Worm (Caenorhabditis elegans) whole organism, L4 larva: ENCODE data around the gene K03B4.6.

Source experiments
- D1046.2 ChIP-seq: fragments of 200-800 bp; sonication (Bioruptor generic); IDR thresholded peaks from 2 replicates; pipeline ENCODE4 v1.3.6; 2022; ENCODE audit warnings: missing genetic modification characterization, missing compliant biosample characterization
- F10B5.3 ChIP-seq: sonication (generic microtip); optimal IDR thresholded peaks from 2 replicates; lab custom pipeline; 2016; ENCODE audit warnings: mild to moderate bottlenecking, missing genetic modification characterization, missing compliant biosample characterization
- F26F4.8 ChIP-seq: fragments of 200-800 bp; sonication (Bioruptor generic); conservative IDR thresholded peaks from 2 replicates; pipeline ENCODE4 v1.3.6; 2022; ENCODE audit warnings: missing genetic modification characterization, missing compliant biosample characterization
- F44E2.7 ChIP-seq: fragments of 200-800 bp; sonication (Bioruptor generic); IDR thresholded peaks from 2 replicates; pipeline ENCODE4 v2.1.2; 2022; ENCODE audit warnings: missing genetic modification characterization, missing compliant biosample characterization
- Y105C5A.15 ChIP-seq: fragments of 200-800 bp; sonication (Bioruptor generic); IDR thresholded peaks from 2 replicates; pipeline ENCODE4 v1.3.6; 2022; ENCODE audit warnings: missing genetic modification characterization, missing compliant biosample characterization
- ZK337.2 ChIP-seq: fragments of 200-800 bp; sonication (Bioruptor generic); IDR thresholded peaks from 2 replicates; pipeline ENCODE4 v1.3.6; 2022; ENCODE audit warnings: missing genetic modification reagents, missing genetic modification characterization, missing compliant biosample characterization
- aha-1 ChIP-seq: fragments of 150-350 bp; peaks from one replicate; lab custom pipeline; 2014; ENCODE audit warnings: missing biosample characterization, missing genetic modification characterization
- ama-1 ChIP-seq: fragments of 150-350 bp; optimal IDR thresholded peaks from 2 replicates; lab custom pipeline; 2014; ENCODE audit warnings: inconsistent platforms, mixed read lengths
- arid-1 ChIP-seq: fragments of 200-800 bp; sonication (Bioruptor generic); conservative IDR thresholded peaks from 2 replicates; pipeline ENCODE4 v1.3.6; 2022; ENCODE audit warnings: missing genetic modification reagents, missing genetic modification characterization, missing compliant biosample characterization
- ceh-62 ChIP-seq: sonication (generic microtip); optimal IDR thresholded peaks from 2 replicates; lab custom pipeline; 2017; ENCODE audit warnings: missing biosample characterization, missing genetic modification characterization
- ctbp-1 ChIP-seq: fragments of 200-800 bp; sonication (Bioruptor generic); IDR thresholded peaks from 2 replicates; pipeline ENCODE4 v1.3.6; 2022; ENCODE audit warnings: missing genetic modification reagents, missing genetic modification characterization, missing compliant biosample characterization
- daf-12 ChIP-seq: fragments of 150-350 bp; optimal IDR thresholded peaks from 2 replicates; lab custom pipeline; 2014; ENCODE audit warnings: missing biosample characterization, missing genetic modification reagents, missing genetic modification characterization
- daf-19 ChIP-seq: fragments of 200-800 bp; sonication (Bioruptor generic); conservative IDR thresholded peaks from 2 replicates; pipeline ENCODE4 v1.3.6; 2022; ENCODE audit warnings: missing genetic modification characterization, missing compliant biosample characterization
- daf-8 ChIP-seq: fragments of 200-800 bp; sonication (Bioruptor generic); IDR thresholded peaks from 2 replicates; pipeline ENCODE4 v1.3.6; 2022; ENCODE audit warnings: missing genetic modification characterization, missing compliant biosample characterization
- duxl-1 ChIP-seq: sonication (generic microtip); optimal IDR thresholded peaks from 2 replicates; lab custom pipeline; 2016; ENCODE audit warnings: mild to moderate bottlenecking, missing genetic modification characterization, moderate library complexity, missing compliant biosample characterization; ENCODE audit not compliant: poor library complexity
- egl-43 ChIP-seq: fragments of 200-800 bp; sonication (Bioruptor generic); IDR thresholded peaks from 2 replicates; pipeline ENCODE4 v1.3.6; 2022; ENCODE audit warnings: missing genetic modification reagents, missing genetic modification characterization, missing compliant biosample characterization
- fkh-10 ChIP-seq: fragments of 150-350 bp; optimal IDR thresholded peaks from 2 replicates; lab custom pipeline; 2014; ENCODE audit warnings: missing biosample characterization, missing genetic modification reagents, missing genetic modification characterization
- gei-8 ChIP-seq: fragments of 200-800 bp; sonication (Bioruptor generic); optimal IDR thresholded peaks from 2 replicates; lab custom pipeline; 2018; ENCODE audit warnings: mild to moderate bottlenecking, missing genetic modification characterization, missing compliant biosample characterization
- hlh-11 ChIP-seq: fragments of 200-800 bp; sonication (Bioruptor generic); optimal IDR thresholded peaks from 2 replicates; lab custom pipeline; 2018; ENCODE audit warnings: mild to moderate bottlenecking, missing genetic modification characterization, missing compliant biosample characterization
- lin-15B ChIP-seq: fragments of 150-350 bp; sonication (generic microtip); optimal IDR thresholded peaks from 3 replicates; lab custom pipeline; 2014; ENCODE audit warnings: missing biosample characterization, missing genetic modification characterization
- lin-29 ChIP-seq: fragments of 200-800 bp; sonication (Bioruptor generic); IDR thresholded peaks from 2 replicates; pipeline ENCODE4 v1.3.6; 2022; ENCODE audit warnings: missing genetic modification reagents, missing genetic modification characterization, missing compliant biosample characterization
- lin-38 ChIP-seq: fragments of 200-800 bp; sonication (Bioruptor generic); IDR thresholded peaks from 2 replicates; pipeline ENCODE4 v1.3.6; 2022; ENCODE audit warnings: missing genetic modification reagents, missing genetic modification characterization, missing compliant biosample characterization
- lir-3 ChIP-seq: sonication (generic microtip); optimal IDR thresholded peaks from 2 replicates; lab custom pipeline; 2016; ENCODE audit warnings: mild to moderate bottlenecking, missing genetic modification characterization, missing compliant biosample characterization
- madf-5 ChIP-seq, 2 experiments: fragments of 200-800 bp; sonication (Bioruptor generic); IDR thresholded peaks; 2 replicates each; pipeline ENCODE4 v1.3.6; 2022; ENCODE audit warnings: missing compliant biosample characterization in 2 of 2, missing genetic modification characterization in 2 of 2
- mdt-29 ChIP-seq: fragments of 200-800 bp; sonication (Bioruptor generic); IDR thresholded peaks from 2 replicates; pipeline ENCODE4 v1.3.6; 2022; ENCODE audit warnings: missing genetic modification reagents, missing genetic modification characterization, missing compliant biosample characterization
- mep-1 ChIP-seq: fragments of 150-350 bp; sonication (generic microtip); optimal IDR thresholded peaks from 3 replicates; lab custom pipeline; 2014; ENCODE audit warnings: missing biosample characterization, missing genetic modification characterization
- mxl-2 ChIP-seq: fragments of 200-800 bp; sonication (Bioruptor generic); conservative IDR thresholded peaks from 2 replicates; pipeline ENCODE4 v1.3.6; 2022; ENCODE audit warnings: missing genetic modification reagents, missing genetic modification characterization, missing compliant biosample characterization
- mxl-3 ChIP-seq: fragments of 200-800 bp; sonication (Bioruptor generic); optimal IDR thresholded peaks from 2 replicates; lab custom pipeline; 2018; ENCODE audit warnings: mild to moderate bottlenecking, missing genetic modification characterization, missing compliant biosample characterization
- nhr-102 ChIP-seq: sonication (generic microtip); optimal IDR thresholded peaks from 2 replicates; lab custom pipeline; 2016; ENCODE audit warnings: mild to moderate bottlenecking, missing genetic modification characterization, moderate library complexity, missing compliant biosample characterization
- nhr-111 ChIP-seq: fragments of 200-800 bp; sonication (Bioruptor generic); optimal IDR thresholded peaks from 2 replicates; lab custom pipeline; 2018; ENCODE audit warnings: mild to moderate bottlenecking, missing genetic modification characterization, missing compliant biosample characterization
- nhr-237 ChIP-seq: sonication (generic microtip); optimal IDR thresholded peaks from 2 replicates; lab custom pipeline; 2017; ENCODE audit warnings: missing biosample characterization, missing genetic modification characterization
- nhr-28 ChIP-seq: fragments of 150-350 bp; optimal IDR thresholded peaks from 2 replicates; lab custom pipeline; 2014; ENCODE audit warnings: missing biosample characterization, missing genetic modification characterization
- nhr-41 ChIP-seq: fragments of 200-800 bp; sonication (Bioruptor generic); IDR thresholded peaks from 2 replicates; pipeline ENCODE4 v1.3.6; 2022; ENCODE audit warnings: missing genetic modification reagents, missing genetic modification characterization, missing compliant biosample characterization
- nhr-6 ChIP-seq: fragments of 150-350 bp; optimal IDR thresholded peaks from 2 replicates; lab custom pipeline; 2014; ENCODE audit warnings: missing biosample characterization, missing genetic modification characterization
- pha-4 ChIP-seq, 2 experiments: fragments of 150-350 bp in 1 of 2; fragments of 200-800 bp in 1 of 2; sonication (Bioruptor generic) in 1 of 2; IDR thresholded peaks in 1 of 2; optimal IDR thresholded peaks in 1 of 2; 2 replicates each; pipeline versions ENCODE4 v1.3.6 to Lab custom; 2014 to 2022; ENCODE audit warnings: missing genetic modification characterization in 2 of 2, missing genetic modification reagents in 2 of 2, missing biosample characterization in 1 of 2, missing compliant biosample characterization in 1 of 2
- php-3 ChIP-seq: fragments of 200-800 bp; sonication (Bioruptor generic); IDR thresholded peaks from 2 replicates; pipeline ENCODE4 v1.3.6; 2022; ENCODE audit warnings: missing genetic modification reagents, missing genetic modification characterization, missing compliant biosample characterization
- pqm-1 ChIP-seq: sonication (generic microtip); optimal IDR thresholded peaks from 2 replicates; lab custom pipeline; 2017; ENCODE audit warnings: missing biosample characterization, missing genetic modification characterization
- rbr-2 ChIP-seq: sonication (generic microtip); optimal IDR thresholded peaks from 2 replicates; lab custom pipeline; 2016; ENCODE audit warnings: missing genotype, missing genetic modification characterization, missing compliant biosample characterization
- set-16 ChIP-seq: fragments of 200-800 bp; sonication (Bioruptor generic); IDR thresholded peaks from 2 replicates; pipeline ENCODE4 v1.3.6; 2022; ENCODE audit warnings: missing genetic modification reagents, missing genetic modification characterization, missing compliant biosample characterization
- snpc-4 ChIP-seq: fragments of 150-350 bp; optimal IDR thresholded peaks from 2 replicates; lab custom pipeline; 2014; ENCODE audit warnings: missing biosample characterization, missing genetic modification characterization
- unc-130 ChIP-seq: sonication (generic microtip); optimal IDR thresholded peaks from 2 replicates; lab custom pipeline; 2016; ENCODE audit warnings: missing genetic modification reagents, missing genetic modification characterization, missing compliant biosample characterization
- unc-39 ChIP-seq: sonication (generic microtip); optimal IDR thresholded peaks from 2 replicates; lab custom pipeline; 2017; ENCODE audit warnings: missing biosample characterization, missing genetic modification characterization
- unc-62 ChIP-seq, 3 experiments: fragments of 150-350 bp in 1 of 3; sonication (generic microtip); optimal IDR thresholded peaks in 2 of 3; peaks in 1 of 3; 1 replicate in 1 of 3; 2 replicates in 2 of 3; lab custom pipeline; 2014 to 2017; ENCODE audit warnings: missing biosample characterization in 3 of 3, missing genetic modification characterization in 3 of 3, missing genetic modification reagents in 3 of 3, missing genotype in 1 of 3
- zfp-2 ChIP-seq: sonication (generic microtip); optimal IDR thresholded peaks from 2 replicates; lab custom pipeline; 2016; ENCODE audit warnings: mild to moderate bottlenecking, missing genetic modification characterization, missing compliant biosample characterization
- zip-11 ChIP-seq: fragments of 200-800 bp; sonication (Bioruptor generic); IDR thresholded peaks from 2 replicates; pipeline ENCODE4 v1.3.6; 2022; ENCODE audit warnings: missing genetic modification characterization, missing compliant biosample characterization
- ztf-7 ChIP-seq: fragments of 150-350 bp; optimal IDR thresholded peaks from 2 replicates; lab custom pipeline; 2014; ENCODE audit warnings: missing biosample characterization, missing genetic modification characterization

Gene K03B4.6

DNA sequence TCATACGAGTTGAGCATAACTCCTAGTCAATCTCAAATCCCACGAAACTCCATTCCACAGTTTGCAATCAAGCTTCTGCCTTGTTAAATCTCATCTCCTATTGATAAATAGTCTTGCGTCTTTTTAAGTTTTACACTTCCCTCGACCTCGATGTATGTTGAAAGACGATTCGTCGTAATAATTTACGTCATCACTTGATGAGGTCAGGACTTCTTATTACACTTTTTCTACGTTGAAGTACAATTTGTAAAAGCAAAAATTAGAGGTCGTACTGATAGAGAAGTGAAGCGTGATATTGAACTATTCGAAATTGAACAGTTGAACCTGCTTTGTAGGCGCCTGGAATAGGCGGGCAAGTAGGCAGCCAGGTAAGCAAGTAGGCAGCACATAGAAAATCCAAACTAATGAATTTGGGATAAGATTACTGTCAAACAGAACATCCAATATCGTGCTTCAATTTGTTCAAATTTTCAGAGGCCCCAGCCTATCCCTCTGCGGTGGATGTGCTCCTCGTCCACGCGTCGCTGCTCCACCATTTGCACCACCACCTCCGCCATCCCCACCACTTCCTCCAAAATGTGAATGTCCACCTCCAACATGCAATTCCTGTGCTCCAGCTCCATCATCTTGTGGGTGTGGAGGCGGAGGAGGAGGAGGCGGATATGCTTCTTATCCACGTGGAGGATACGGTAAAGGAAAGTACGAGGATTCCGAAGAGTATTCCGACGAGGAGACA is 26.2 kb downstream of the K03B4.6 start:
- TF ChIP-seq egl-43 (GFP tag; lab: Robert Waterston, UW) (peak; percentile 40; the same call in 1 of the 2 replicates), unc-62 (GFP tag; optimal IDR thresholded peaks at IDR 0.05 in 1 of 2; lab: Kevin White, UChicago) (no peak), unc-62 (tag; optimal IDR thresholded peaks at IDR 0.05; lab: Kevin White, UChicago) (no peak), nhr-111 (GFP tag; lab: Kevin White, UChicago) (no peak), set-16 (peak; percentile 56), aha-1 (tag; lab: Kevin White, UChicago) (peak; percentile 50), ctbp-1 (no peak)

DNA sequence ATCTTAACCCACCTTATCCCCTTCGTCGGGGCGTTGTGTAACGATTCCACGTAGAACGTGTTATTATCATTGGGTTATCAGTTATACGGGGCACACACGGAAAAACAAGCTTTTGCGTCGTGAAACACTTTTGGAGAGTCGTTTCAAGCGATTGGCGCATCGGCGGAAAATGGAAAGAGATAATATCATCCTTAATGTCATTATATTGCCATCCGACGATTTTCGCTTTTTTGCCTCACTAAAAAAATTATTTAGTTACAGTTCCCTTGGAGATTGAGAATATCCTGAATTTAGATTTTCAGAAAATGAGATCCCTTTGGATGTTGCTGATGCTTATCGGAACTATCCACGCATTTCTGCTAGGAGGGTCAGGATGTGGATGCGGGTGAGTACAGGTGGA is 27.5 kb downstream of the K03B4.6 start, which contains the start of gene F41F3.8:
TSS of gene F41F3.8 (plus strand) at position 301 of the 400 bp plus-strand sequence.
- no peak for TF ChIP-seq aha-1 (tag; lab: Kevin White, UChicago)
- no peak for TF ChIP-seq daf-12
- no peak for TF ChIP-seq php-3 (GFP tag; lab: Robert Waterston, UW)
- TF ChIP-seq pha-4 (GFP tag; IDR thresholded peaks at IDR 0.05; lab: Robert Waterston, UW) = no peak
- TF ChIP-seq pha-4 (tag; optimal IDR thresholded peaks at IDR 0.05; lab: Kevin White, UChicago) = no peak
- TF ChIP-seq mxl-3 (GFP tag; lab: Kevin White, UChicago) = peak; percentile 33
- no peak for TF ChIP-seq F44E2.7

DNA sequence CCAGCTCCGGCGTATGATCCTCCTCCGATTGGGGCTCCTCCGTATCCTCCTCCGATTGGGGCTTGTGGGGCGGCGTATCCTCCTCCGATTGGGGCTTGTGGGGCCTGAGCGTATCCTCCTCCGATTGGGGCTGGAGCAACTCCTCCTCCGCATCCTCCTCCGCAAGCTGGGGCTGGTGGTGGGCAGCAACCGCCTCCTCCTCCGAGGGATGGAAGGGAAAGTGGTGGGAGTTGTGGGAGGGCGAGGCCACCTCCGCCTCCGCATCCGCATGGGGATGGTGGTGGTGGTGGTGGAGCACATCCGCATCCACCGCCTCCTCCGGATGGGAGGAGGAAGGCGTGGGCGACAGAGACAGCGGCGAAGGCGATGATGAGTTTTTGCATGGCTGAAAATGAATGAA is 28.1 kb downstream of the K03B4.6 start, which contains the start of gene F41F3.3:
TSS of gene F41F3.3 (minus strand) at position 383 of the 400 bp plus-strand sequence.
- TF ChIP-seq mxl-2 (GFP tag; lab: Robert Waterston, UW) (no peak), unc-39 (no peak), nhr-6 (tag; lab: Kevin White, UChicago) (no peak), zip-11 (GFP tag; lab: Robert Waterston, UW) (no peak), daf-19 (GFP tag; lab: Robert Waterston, UW) (no peak), D1046.2 (GFP tag; lab: Robert Waterston, UW) (no peak), rbr-2 (tag; lab: Kevin White, UChicago) (no peak), zfp-2 (tag; lab: Kevin White, UChicago) (no peak), nhr-102 (peak; percentile 29), Y105C5A.15 (GFP tag; lab: Robert Waterston, UW) (no peak), nhr-41 (no peak), lin-29 (GFP tag; lab: Robert Waterston, UW) (no peak), ama-1 (peak; percentile 61), nhr-237 (tag; lab: Kevin White, UChicago) (no peak), duxl-1 (tag; lab: Kevin White, UChicago) (no peak), F10B5.3 (tag; lab: Kevin White, UChicago) (no peak), lin-15B (no peak), madf-5 (GFP tag; IDR thresholded peaks at IDR 0.05; lab: Robert Waterston, UW) (no peak), lir-3 (tag; lab: Kevin White, UChicago) (no peak), nhr-28 (no peak), gei-8 (GFP tag; lab: Kevin White, UChicago) (no peak), ztf-7 (tag; lab: Kevin White, UChicago) (no peak), F26F4.8 (GFP tag; lab: Robert Waterston, UW) (0 out of 2 replicates have a peak, but pooled peaks have one; percentile 38), unc-130 (GFP tag; lab: Kevin White, UChicago) (no peak), snpc-4 (tag; lab: Kevin White, UChicago) (no peak), hlh-11 (tag; lab: Kevin White, UChicago) (no peak), unc-62 (GFP tag; optimal IDR thresholded peaks at IDR 0.05 in 1 of 2; lab: Kevin White, UChicago) (no peak), unc-62 (tag; optimal IDR thresholded peaks at IDR 0.05; lab: Kevin White, UChicago) (no peak), aha-1 (tag; lab: Kevin White, UChicago) (peak; percentile 62), lin-38 (no peak), mdt-29 (GFP tag; lab: Robert Waterston, UW) (no peak), pqm-1 (tag; lab: Kevin White, UChicago) (no peak), ZK337.2 (GFP tag; lab: Robert Waterston, UW) (no peak), fkh-10 (no peak), ceh-62 (tag; lab: Kevin White, UChicago) (no peak), daf-8 (GFP tag; lab: Robert Waterston, UW) (no peak), mep-1 (tag; lab: Kevin White, UChicago) (no peak), mxl-3 (GFP tag; lab: Kevin White, UChicago) (peak; percentile 12), arid-1 (GFP tag; lab: Robert Waterston, UW) (no peak), set-16 (peak; percentile 99)
